Worm (Caenorhabditis elegans): ENCODE data around the gene slc-36.5.

- TF ChIP-seq php-3 (GFP tag; IDR thresholded peaks at IDR 0.05): no peak
- no peak for TF ChIP-seq nhr-25 (tag; optimal IDR thresholded peaks at IDR 0.05; ENCODE audit: borderline replicate concordance, insufficient read depth)
- TF ChIP-seq ZK546.5 (tag; optimal IDR thresholded peaks at IDR 0.05): no peak
- TF ChIP-seq mep-1 (tag; optimal IDR thresholded peaks at IDR 0.05): no peak
- no peak for TF ChIP-seq dpl-1 (GFP tag; optimal IDR thresholded peaks at IDR 0.05)
- peak in 1 of 2 experiments; percentile 51 for TF ChIP-seq mdl-1 (tag; optimal IDR thresholded peaks at IDR 0.05)
- TF ChIP-seq lsy-2 (tag; optimal IDR thresholded peaks at IDR 0.05): peak in 1 of 2 experiments; percentile 37
- no peak for TF ChIP-seq madf-5 (GFP tag; IDR thresholded peaks at IDR 0.05)
- TF ChIP-seq lin-39 (tag; optimal IDR thresholded peaks at IDR 0.05): no peak
- TF ChIP-seq mxl-3 (GFP tag; optimal IDR thresholded peaks at IDR 0.05): no peak
- TF ChIP-seq aha-1 (tag): no peak
These were observed 38.5 kb downstream of the slc-36.5 start for ce11 chrII:6838270-6838878.
